Worm (Caenorhabditis elegans) whole organism, L4 larva: ENCODE results near the gene haf-7.

Experiments used
- dve-1 ChIP-seq: sonication (generic microtip); optimal IDR thresholded peaks from 2 replicates; lab custom pipeline; 2017; ENCODE audit warnings: antibody characterized with exemption, mild to moderate bottlenecking, missing genetic modification characterization, missing compliant biosample characterization; ENCODE audit not compliant: insufficient read depth
- fos-1 ChIP-seq: fragments of 150-350 bp; optimal IDR thresholded peaks from 2 replicates; lab custom pipeline; 2014; ENCODE audit warnings: missing biosample characterization, missing genetic modification characterization
- pqm-1 ChIP-seq: sonication (generic microtip); optimal IDR thresholded peaks from 2 replicates; lab custom pipeline; 2017; ENCODE audit warnings: missing biosample characterization, missing genetic modification characterization
- unc-130 ChIP-seq: sonication (generic microtip); optimal IDR thresholded peaks from 2 replicates; lab custom pipeline; 2016; ENCODE audit warnings: missing genetic modification reagents, missing genetic modification characterization, missing compliant biosample characterization
- zag-1 ChIP-seq: fragments of 150-350 bp; optimal IDR thresholded peaks from 2 replicates; lab custom pipeline; 2014; ENCODE audit warnings: missing biosample characterization, missing genetic modification characterization

ce11 chrV:14790792-14791191 lies 17.7 kb downstream of the haf-7 start:
- no peak for TF ChIP-seq pqm-1 (tag; lab: Kevin White, UChicago)
- no peak for TF ChIP-seq fos-1
- no peak for TF ChIP-seq unc-130 (GFP tag; lab: Kevin White, UChicago)
- TF ChIP-seq dve-1 (tag; lab: Kevin White, UChicago): no peak
- TF ChIP-seq zag-1 (tag; lab: Kevin White, UChicago): no peak
